Fruit fly (Drosophila melanogaster): ENCODE measurements around the gene Adat1.

dm6 chr2L:13835002-13835910, 24.0 kb upstream of the Adat1 start, which contains the start of the genes mRpS23 and CenG1A:
- no peak for TF ChIP-seq CG8478 (optimal IDR thresholded peaks at IDR 0.05)
- TF ChIP-seq psq (optimal IDR thresholded peaks at IDR 0.05): no peak
- TF ChIP-seq pan (optimal IDR thresholded peaks at IDR 0.05): no peak
